Worm (Caenorhabditis elegans) whole organism, midembryonic: ENCODE results near the gene F36F12.2.

ENCODE experiments used
- T22C8.4 ChIP-seq: fragments of 200-800 bp; sonication (Bioruptor generic); IDR thresholded peaks from 2 replicates; pipeline ENCODE4 v1.3.6; 2022; ENCODE audit warnings: missing genetic modification characterization, missing compliant biosample characterization
- cog-1 ChIP-seq: sonication (generic microtip); optimal IDR thresholded peaks from 2 replicates; lab custom pipeline; 2016; ENCODE audit warnings: missing genetic modification characterization, missing compliant biosample characterization
- flt-1 ChIP-seq: fragments of 200-800 bp; sonication (Bioruptor generic); IDR thresholded peaks from 2 replicates; pipeline ENCODE4 v1.3.6; 2022; ENCODE audit warnings: missing genetic modification characterization, missing compliant biosample characterization
- klf-2 ChIP-seq: fragments of 200-800 bp; sonication (Bioruptor generic); conservative IDR thresholded peaks from 2 replicates; pipeline ENCODE4 v1.3.6; 2022; ENCODE audit warnings: missing genetic modification reagents, missing genetic modification characterization, missing compliant biosample characterization
- med-1 ChIP-seq: sonication (generic microtip); optimal IDR thresholded peaks from 2 replicates; lab custom pipeline; 2017; ENCODE audit warnings: missing genetic modification characterization, mild to moderate bottlenecking, missing compliant biosample characterization, antibody characterized with exemption, missing genetic modification reagents; ENCODE audit not compliant: insufficient read depth
- ref-1 ChIP-seq: fragments of 200-800 bp; sonication (Bioruptor generic); conservative IDR thresholded peaks from 2 replicates; pipeline ENCODE4 v1.3.6; 2022; ENCODE audit warnings: missing genetic modification reagents, missing genetic modification characterization, missing compliant biosample characterization
- tab-1 ChIP-seq: fragments of 200-800 bp; sonication (Bioruptor generic); IDR thresholded peaks from 2 replicates; pipeline ENCODE4 v1.3.6; 2022; ENCODE audit warnings: missing genetic modification characterization, missing compliant biosample characterization
- ztf-23 ChIP-seq: fragments of 200-800 bp; sonication (Bioruptor generic); IDR thresholded peaks from 2 replicates; pipeline ENCODE4 v1.3.6; 2022; ENCODE audit warnings: missing genetic modification reagents, missing genetic modification characterization, missing compliant biosample characterization
- ztf-29 ChIP-seq: fragments of 200-800 bp; sonication (Bioruptor generic); IDR thresholded peaks from 2 replicates; pipeline ENCODE4 v1.3.6; 2022; ENCODE audit warnings: missing genetic modification reagents, missing genetic modification characterization, missing compliant biosample characterization

ce11 chrV:2057324-2057723 lies 37.8 kb downstream of the F36F12.2 start, which contains the start of gene comt-3:
- TF ChIP-seq flt-1 (GFP tag; lab: Robert Waterston, UW) (no peak), ref-1 (GFP tag; lab: Robert Waterston, UW) (no peak), cog-1 (tag; lab: Kevin White, UChicago) (no peak), T22C8.4 (no peak), ztf-29 (GFP tag; lab: Robert Waterston, UW) (no peak), tab-1 (GFP tag; lab: Robert Waterston, UW) (no peak), klf-2 (no peak), med-1 (GFP tag; lab: Kevin White, UChicago) (no peak), ztf-23 (GFP tag; lab: Robert Waterston, UW) (no peak)
